Worm (Caenorhabditis elegans) whole organism, late embryonic: ENCODE data around the gene ser-1.

ENCODE experiments used
- C08G9.2 ChIP-seq: sonication (generic microtip); optimal IDR thresholded peaks from 2 replicates; lab custom pipeline; 2016; ENCODE audit warnings: mild to moderate bottlenecking, missing genetic modification characterization, moderate library complexity, missing compliant biosample characterization
- C38D4.7 ChIP-seq: fragments of 200-800 bp; sonication (Bioruptor generic); optimal IDR thresholded peaks from 2 replicates; lab custom pipeline; 2018; ENCODE audit warnings: mild to moderate bottlenecking, missing genetic modification characterization, moderate library complexity, missing compliant biosample characterization
- K02D7.2 ChIP-seq: sonication (generic microtip); optimal IDR thresholded peaks from 2 replicates; lab custom pipeline; 2017; ENCODE audit warnings: mild to moderate bottlenecking, missing genetic modification characterization, missing compliant biosample characterization
- Y22D7AL.16 ChIP-seq: sonication (generic microtip); optimal IDR thresholded peaks from 2 replicates; lab custom pipeline; 2016; ENCODE audit warnings: missing genetic modification characterization, missing compliant biosample characterization
- ahr-1 ChIP-seq: sonication (generic microtip); optimal IDR thresholded peaks from 2 replicates; lab custom pipeline; 2016; ENCODE audit warnings: missing genetic modification characterization, missing compliant biosample characterization
- ama-1 ChIP-seq: fragments of 150-350 bp; optimal IDR thresholded peaks from 2 replicates; lab custom pipeline; 2014
- ceh-18 ChIP-seq: sonication (generic microtip); optimal IDR thresholded peaks from 2 replicates; lab custom pipeline; 2016; ENCODE audit warnings: missing genetic modification characterization, missing compliant biosample characterization
- ceh-22 ChIP-seq: sonication (generic microtip); optimal IDR thresholded peaks from 2 replicates; lab custom pipeline; 2017; ENCODE audit warnings: missing biosample characterization, missing genetic modification characterization
- ceh-30 ChIP-seq: fragments of 150-350 bp; optimal IDR thresholded peaks from 2 replicates; lab custom pipeline; 2014; ENCODE audit warnings: missing biosample characterization, missing genetic modification characterization
- ceh-45 ChIP-seq: fragments of 200-800 bp; sonication (Bioruptor generic); IDR thresholded peaks from 2 replicates; pipeline ENCODE4 v1.3.6; 2022; ENCODE audit warnings: missing genetic modification reagents, missing genetic modification characterization, missing compliant biosample characterization
- ceh-48 ChIP-seq: sonication (generic microtip); optimal IDR thresholded peaks from 2 replicates; lab custom pipeline; 2016; ENCODE audit warnings: missing genetic modification characterization, inconsistent platforms, missing compliant biosample characterization
- ceh-6 ChIP-seq: fragments of 200-800 bp; sonication (Bioruptor generic); optimal IDR thresholded peaks from 2 replicates; lab custom pipeline; 2018; ENCODE audit warnings: mild to moderate bottlenecking, missing genetic modification characterization, missing compliant biosample characterization
- ceh-9 ChIP-seq: sonication (generic microtip); optimal IDR thresholded peaks from 2 replicates; lab custom pipeline; 2016; ENCODE audit warnings: mild to moderate bottlenecking, missing genetic modification characterization, inconsistent platforms, missing compliant biosample characterization
- dmd-4 ChIP-seq: sonication (generic microtip); optimal IDR thresholded peaks from 2 replicates; lab custom pipeline; 2016; ENCODE audit warnings: borderline replicate concordance, missing genetic modification characterization, missing compliant biosample characterization
- dve-1 ChIP-seq: sonication (generic microtip); optimal IDR thresholded peaks from 2 replicates; lab custom pipeline; 2017; ENCODE audit warnings: antibody characterized with exemption, mild to moderate bottlenecking, missing genetic modification characterization, missing compliant biosample characterization
- elt-2 ChIP-seq: sonication (generic microtip); optimal IDR thresholded peaks from 2 replicates; lab custom pipeline; 2016; ENCODE audit warnings: missing genetic modification reagents, missing genetic modification characterization, missing compliant biosample characterization
- elt-4 ChIP-seq: sonication (generic microtip); optimal IDR thresholded peaks from 2 replicates; lab custom pipeline; 2016; ENCODE audit warnings: missing genetic modification characterization, missing compliant biosample characterization
- eyg-1 ChIP-seq: sonication (generic microtip); optimal IDR thresholded peaks from 2 replicates; lab custom pipeline; 2016; ENCODE audit warnings: missing genotype, missing genetic modification characterization, missing compliant biosample characterization
- fax-1 ChIP-seq: sonication (generic microtip); optimal IDR thresholded peaks from 2 replicates; lab custom pipeline; 2016; ENCODE audit warnings: missing genotype, missing genetic modification characterization, missing compliant biosample characterization
- fkh-10 ChIP-seq: fragments of 150-350 bp; optimal IDR thresholded peaks from 2 replicates; lab custom pipeline; 2014; ENCODE audit warnings: missing biosample characterization, missing genetic modification reagents, missing genetic modification characterization
- fkh-6 ChIP-seq: sonication (generic microtip); optimal IDR thresholded peaks from 2 replicates; lab custom pipeline; 2016; ENCODE audit warnings: missing genetic modification characterization, missing compliant biosample characterization
- gmeb-2 ChIP-seq: sonication (generic microtip); optimal IDR thresholded peaks from 2 replicates; lab custom pipeline; 2016; ENCODE audit warnings: missing genetic modification characterization, inconsistent platforms, missing compliant biosample characterization
- hlh-13 ChIP-seq: fragments of 200-800 bp; sonication (Bioruptor generic); optimal IDR thresholded peaks from 2 replicates; lab custom pipeline; 2018; ENCODE audit warnings: mild to moderate bottlenecking, missing genetic modification characterization, missing compliant biosample characterization
- hlh-15 ChIP-seq: sonication (generic microtip); optimal IDR thresholded peaks from 2 replicates; lab custom pipeline; 2016; ENCODE audit warnings: missing genetic modification characterization, missing compliant biosample characterization
- hlh-6 ChIP-seq: sonication (generic microtip); optimal IDR thresholded peaks from 2 replicates; lab custom pipeline; 2016; ENCODE audit warnings: missing genotype, missing genetic modification characterization, missing compliant biosample characterization
- hlh-8 ChIP-seq: sonication (generic microtip); optimal IDR thresholded peaks from 2 replicates; lab custom pipeline; 2016; ENCODE audit warnings: missing genotype, missing genetic modification characterization, missing compliant biosample characterization
- lin-11 ChIP-seq: fragments of 200-800 bp; sonication (Bioruptor generic); optimal IDR thresholded peaks from 2 replicates; lab custom pipeline; 2018; ENCODE audit warnings: mild to moderate bottlenecking, missing genetic modification characterization, missing compliant biosample characterization
- madf-2 ChIP-seq: sonication (generic microtip); optimal IDR thresholded peaks from 2 replicates; lab custom pipeline; 2017; ENCODE audit warnings: missing genetic modification characterization, missing compliant biosample characterization
- mec-3 ChIP-seq: sonication (generic microtip); optimal IDR thresholded peaks from 2 replicates; lab custom pipeline; 2016; ENCODE audit warnings: borderline replicate concordance, missing genetic modification characterization, missing compliant biosample characterization
- nfya-1 ChIP-seq: sonication (generic microtip); optimal IDR thresholded peaks from 2 replicates; lab custom pipeline; 2017; ENCODE audit warnings: missing genetic modification characterization, mild to moderate bottlenecking, missing compliant biosample characterization, antibody characterized with exemption, moderate library complexity
- nhr-11 ChIP-seq: fragments of 150-350 bp; optimal IDR thresholded peaks from 2 replicates; lab custom pipeline; 2014; ENCODE audit warnings: missing biosample characterization, missing genetic modification characterization
- odd-2 ChIP-seq: sonication (generic microtip); optimal IDR thresholded peaks from 2 replicates; lab custom pipeline; 2017; ENCODE audit warnings: antibody characterized with exemption, mild to moderate bottlenecking, missing genetic modification characterization, missing compliant biosample characterization
- pqm-1 ChIP-seq: sonication (generic microtip); optimal IDR thresholded peaks from 2 replicates; lab custom pipeline; 2016; ENCODE audit warnings: missing genetic modification characterization, missing compliant biosample characterization
- pros-1 ChIP-seq: fragments of 150-350 bp; optimal IDR thresholded peaks from 2 replicates; lab custom pipeline; 2014; ENCODE audit warnings: missing biosample characterization, missing genetic modification reagents, missing genetic modification characterization
- ref-2 ChIP-seq: sonication (generic microtip); optimal IDR thresholded peaks from 2 replicates; lab custom pipeline; 2016; ENCODE audit warnings: missing genetic modification characterization, missing compliant biosample characterization
- rnt-1 ChIP-seq: sonication (generic microtip); optimal IDR thresholded peaks from 2 replicates; lab custom pipeline; 2016; ENCODE audit warnings: missing genetic modification characterization, missing compliant biosample characterization
- sdc-2 ChIP-seq: sonication (generic microtip); optimal IDR thresholded peaks from 2 replicates; lab custom pipeline; 2016; ENCODE audit warnings: missing genotype, missing genetic modification characterization, missing compliant biosample characterization
- sox-4 ChIP-seq: sonication (generic microtip); optimal IDR thresholded peaks from 2 replicates; lab custom pipeline; 2017; ENCODE audit warnings: mild to moderate bottlenecking, missing genetic modification characterization, inconsistent platforms, missing compliant biosample characterization
- syd-9 ChIP-seq: sonication (generic microtip); optimal IDR thresholded peaks from 2 replicates; lab custom pipeline; 2016; ENCODE audit warnings: mild to moderate bottlenecking, missing genetic modification characterization, moderate library complexity, missing compliant biosample characterization
- tbx-7 ChIP-seq: sonication (generic microtip); optimal IDR thresholded peaks from 2 replicates; lab custom pipeline; 2016; ENCODE audit warnings: missing genotype, missing genetic modification characterization, missing compliant biosample characterization
- ttx-3 ChIP-seq: sonication (generic microtip); optimal IDR thresholded peaks from 2 replicates; lab custom pipeline; 2016; ENCODE audit warnings: missing genetic modification reagents, missing genetic modification characterization, missing compliant biosample characterization
- unc-3 ChIP-seq, 2 experiments: fragments of 200-800 bp in 1 of 2; sonication (Bioruptor generic) in 1 of 2; sonication (generic microtip) in 1 of 2; conservative IDR thresholded peaks in 1 of 2; optimal IDR thresholded peaks in 1 of 2; 2 replicates each; pipeline versions ENCODE4 v1.3.6 to Lab custom; 2016 to 2022; ENCODE audit warnings: missing compliant biosample characterization in 2 of 2, missing genetic modification characterization in 2 of 2, missing genetic modification reagents in 1 of 2
- unc-42 ChIP-seq: sonication (generic microtip); optimal IDR thresholded peaks from 2 replicates; lab custom pipeline; 2016; ENCODE audit warnings: missing genotype, missing genetic modification characterization, missing compliant biosample characterization
- unc-86 ChIP-seq: sonication (generic microtip); optimal IDR thresholded peaks from 2 replicates; lab custom pipeline; 2016; ENCODE audit warnings: missing genetic modification characterization, missing compliant biosample characterization
- ztf-16 ChIP-seq: sonication (generic microtip); optimal IDR thresholded peaks from 2 replicates; lab custom pipeline; 2017; ENCODE audit warnings: missing genetic modification characterization, missing compliant biosample characterization

ser-1 gene

DNA sequence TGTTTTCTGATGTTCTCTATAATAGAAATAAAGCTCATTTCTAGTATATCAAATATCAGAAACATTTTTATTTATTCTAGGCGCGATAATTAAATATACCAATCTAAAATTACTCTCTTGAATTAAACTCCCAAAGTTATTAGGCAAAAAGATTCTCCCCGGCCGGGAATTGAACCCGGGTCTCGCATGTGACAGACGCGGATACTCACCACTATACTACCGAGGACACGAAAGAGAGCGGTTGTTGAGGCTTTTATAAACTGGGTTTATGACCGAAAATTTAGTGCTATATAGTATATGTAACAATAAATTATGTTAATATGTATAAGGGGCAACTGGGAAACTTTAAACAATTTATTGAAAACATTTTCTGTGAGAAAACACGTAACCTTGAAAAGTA, 25.0 kb downstream of the ser-1 start (continued):
- no peak for TF ChIP-seq nhr-11 (tag; lab: Kevin White, UChicago)
- no peak for TF ChIP-seq elt-4 (tag; lab: Kevin White, UChicago)
- TF ChIP-seq ttx-3 (tag; lab: Kevin White, UChicago), result peak; percentile 67
- TF ChIP-seq C08G9.2 (tag; lab: Kevin White, UChicago), result no peak
- TF ChIP-seq ztf-16 (tag; lab: Kevin White, UChicago), result peak; percentile 23
- peak; percentile 14 for TF ChIP-seq lin-11 (tag; lab: Kevin White, UChicago)
- peak; percentile 50 for TF ChIP-seq sox-4
- TF ChIP-seq rnt-1 (tag; lab: Kevin White, UChicago), result peak; percentile 16
- peak; percentile 3 for TF ChIP-seq ceh-30 (tag; lab: Kevin White, UChicago)
- peak; percentile 21 for TF ChIP-seq ceh-48
- peak; percentile 26 for TF ChIP-seq ahr-1 (tag; lab: Kevin White, UChicago)
- peak; percentile 68; the same call in 1 of the 2 replicates for TF ChIP-seq unc-3 (GFP tag; conservative IDR thresholded peaks at IDR 0.05; lab: Robert Waterston, UW)
- peak; percentile 41 for TF ChIP-seq unc-3 (tag; optimal IDR thresholded peaks at IDR 0.05; lab: Kevin White, UChicago)
- TF ChIP-seq hlh-6 (tag; lab: Kevin White, UChicago), result no peak
- TF ChIP-seq dve-1 (tag; lab: Kevin White, UChicago), result no peak
- TF ChIP-seq madf-2, result peak; percentile 66
- TF ChIP-seq elt-2 (tag; lab: Kevin White, UChicago), result peak; percentile 59
- TF ChIP-seq syd-9 (tag; lab: Kevin White, UChicago), result no peak
- TF ChIP-seq fkh-6 (tag; lab: Kevin White, UChicago), result peak; percentile 45
- TF ChIP-seq fax-1 (tag; lab: Kevin White, UChicago), result peak; percentile 10
- TF ChIP-seq ceh-45 (GFP tag; lab: Robert Waterston, UW), result 0 out of 2 replicates have a peak, but pooled peaks have one; percentile 54
- peak; percentile 58 for TF ChIP-seq ceh-6 (GFP tag; lab: Kevin White, UChicago)
- TF ChIP-seq C38D4.7 (GFP tag; lab: Kevin White, UChicago), result peak; percentile 45
- no peak for TF ChIP-seq ama-1 (lab: Kevin White, UChicago)
- peak; percentile 46 for TF ChIP-seq Y22D7AL.16 (tag; lab: Kevin White, UChicago)
- peak; percentile 9 for TF ChIP-seq unc-42 (tag; lab: Kevin White, UChicago)
- no peak for TF ChIP-seq eyg-1 (tag; lab: Kevin White, UChicago)
- no peak for TF ChIP-seq mec-3 (tag; lab: Kevin White, UChicago)
- no peak for TF ChIP-seq pros-1 (tag; lab: Kevin White, UChicago)
- TF ChIP-seq tbx-7 (tag; lab: Kevin White, UChicago), result no peak
- TF ChIP-seq pqm-1 (tag; lab: Kevin White, UChicago), result no peak
- peak; percentile 46 for TF ChIP-seq unc-86
- TF ChIP-seq ref-2 (tag; lab: Kevin White, UChicago), result no peak
- peak; percentile 26 for TF ChIP-seq hlh-15 (tag; lab: Kevin White, UChicago)
- peak; percentile 37 for TF ChIP-seq sdc-2 (tag; lab: Kevin White, UChicago)
- TF ChIP-seq ceh-18 (tag; lab: Kevin White, UChicago), result no peak
- TF ChIP-seq hlh-13, result peak; percentile 14
- TF ChIP-seq nfya-1 (tag; lab: Kevin White, UChicago), result peak; percentile 44
- peak; percentile 56 for TF ChIP-seq gmeb-2 (tag; lab: Kevin White, UChicago)
- TF ChIP-seq fkh-10 (GFP tag; lab: Kevin White, UChicago), result no peak
- no peak for TF ChIP-seq ceh-9 (tag; lab: Kevin White, UChicago)
- TF ChIP-seq ceh-22 (tag; lab: Kevin White, UChicago), result no peak
- peak; percentile 16 for TF ChIP-seq dmd-4
- TF ChIP-seq K02D7.2, result peak; percentile 39
- TF ChIP-seq hlh-8 (tag; lab: Kevin White, UChicago), result peak; percentile 34
- peak; percentile 44 for TF ChIP-seq odd-2 (tag; lab: Kevin White, UChicago)
